Fruit fly (Drosophila melanogaster) whole organism, embryonic: ENCODE results near the gene Hr83.

Experiments
- Abd-B ChIP-seq: fragments of 200-800 bp; sonication (Bioruptor generic); optimal IDR thresholded peaks from 2 replicates; lab custom pipeline; 2018; ENCODE audit warnings: missing biosample characterization, mild to moderate bottlenecking, missing genetic modification characterization, moderate library complexity
- Ada2b ChIP-seq: fragments of 200-800 bp; sonication (Bioruptor generic); IDR thresholded peaks from 2 replicates; pipeline ENCODE4 v1.3.6; 2022; ENCODE audit warnings: missing biosample characterization, missing genetic modification characterization
- Antp ChIP-seq: fragments of 200-800 bp; sonication (Bioruptor generic); optimal IDR thresholded peaks from 3 replicates; lab custom pipeline; 2016; ENCODE audit warnings: missing biosample characterization, missing genetic modification characterization
- B-H2 ChIP-seq: fragments of 200-800 bp; sonication (Bioruptor generic); optimal IDR thresholded peaks from 2 replicates; lab custom pipeline; 2018; ENCODE audit warnings: missing biosample characterization, mild to moderate bottlenecking, missing genetic modification characterization
- Blimp-1 ChIP-seq: fragments of 200-800 bp; sonication (Bioruptor generic); optimal IDR thresholded peaks from 3 replicates; lab custom pipeline; 2018; ENCODE audit warnings: missing biosample characterization, missing genetic modification characterization, mild to moderate bottlenecking, moderate library complexity, missing genetic modification reagents
- CG1024 ChIP-seq: fragments of 200-800 bp; sonication (Bioruptor generic); IDR thresholded peaks from 2 replicates; pipeline ENCODE4 v1.3.6; 2022; ENCODE audit warnings: missing biosample characterization, missing genetic modification characterization
- CG10959 ChIP-seq: fragments of 200-800 bp; sonication (Bioruptor generic); IDR thresholded peaks from 2 replicates; pipeline ENCODE4 v1.3.6; 2022; ENCODE audit warnings: missing biosample characterization, missing genetic modification characterization
- CG11247 ChIP-seq: fragments of 200-800 bp; sonication (Bioruptor generic); IDR thresholded peaks from 2 replicates; pipeline ENCODE4 v1.3.6; 2022; ENCODE audit warnings: missing biosample characterization, missing genetic modification characterization
- CG13296 ChIP-seq: fragments of 200-800 bp; sonication (Bioruptor generic); optimal IDR thresholded peaks from 3 replicates; lab custom pipeline; 2018; ENCODE audit warnings: missing biosample characterization, mild to moderate bottlenecking, missing genetic modification characterization
- CG13624 ChIP-seq: fragments of 200-800 bp; sonication (Bioruptor generic); optimal IDR thresholded peaks from 2 replicates; lab custom pipeline; 2016; ENCODE audit warnings: missing biosample characterization, missing genetic modification characterization
- CG14014 ChIP-seq: fragments of 200-800 bp; sonication (Bioruptor generic); IDR thresholded peaks from 2 replicates; pipeline ENCODE4 v1.3.6; 2022; ENCODE audit warnings: missing biosample characterization, missing genetic modification characterization
- CG1603 ChIP-seq: fragments of 200-800 bp; sonication (Bioruptor generic); optimal IDR thresholded peaks from 2 replicates; lab custom pipeline; 2019; ENCODE audit warnings: missing biosample characterization, mild to moderate bottlenecking, missing genetic modification characterization, moderate library complexity
- CG16813 ChIP-seq: fragments of 200-800 bp; sonication (Bioruptor generic); IDR thresholded peaks from 3 replicates; pipeline ENCODE4 v1.3.6; 2022; ENCODE audit warnings: missing biosample characterization, missing genetic modification characterization; ENCODE audit not compliant: partially characterized antibody
- CG18476 ChIP-seq: fragments of 200-800 bp; sonication (Bioruptor generic); optimal IDR thresholded peaks from 2 replicates; lab custom pipeline; 2016; ENCODE audit warnings: missing biosample characterization, mild to moderate bottlenecking, missing genetic modification characterization
- CG2116 ChIP-seq: fragments of 200-800 bp; sonication (Bioruptor generic); optimal IDR thresholded peaks from 3 replicates; lab custom pipeline; 2018; ENCODE audit warnings: missing biosample characterization, mild to moderate bottlenecking, missing genetic modification characterization
- CG42726 ChIP-seq: fragments of 200-800 bp; sonication (Bioruptor generic); IDR thresholded peaks from 2 replicates; pipeline ENCODE4 v1.3.6; 2022; ENCODE audit warnings: missing biosample characterization, missing genetic modification characterization; ENCODE audit not compliant: partially characterized antibody
- CG4404 ChIP-seq: fragments of 200-800 bp; sonication (Bioruptor generic); IDR thresholded peaks from 2 replicates; pipeline ENCODE4 v1.3.6; 2022; ENCODE audit warnings: missing biosample characterization, missing genetic modification characterization
- CG4617 ChIP-seq: fragments of 200-800 bp; sonication (Bioruptor generic); optimal IDR thresholded peaks from 3 replicates; lab custom pipeline; 2016; ENCODE audit warnings: missing biosample characterization, missing genetic modification characterization, borderline replicate concordance
- CG5953 ChIP-seq: fragments of 200-800 bp; sonication (Bioruptor generic); IDR thresholded peaks from 2 replicates; pipeline ENCODE4 v1.3.6; 2022; ENCODE audit warnings: missing biosample characterization, missing genetic modification characterization
- CG6254 ChIP-seq: fragments of 200-800 bp; sonication (Bioruptor generic); optimal IDR thresholded peaks from 3 replicates; lab custom pipeline; 2017; ENCODE audit warnings: mild to moderate bottlenecking, missing biosample characterization, missing genetic modification reagents, missing genetic modification characterization
- CG6654 ChIP-seq: fragments of 200-800 bp; sonication (Bioruptor generic); optimal IDR thresholded peaks from 2 replicates; lab custom pipeline; 2017; ENCODE audit warnings: missing biosample characterization, mild to moderate bottlenecking, missing genetic modification characterization
- CG6791 ChIP-seq: fragments of 200-800 bp; sonication (Bioruptor generic); IDR thresholded peaks from 3 replicates; pipeline ENCODE4 v1.3.6; 2022; ENCODE audit warnings: missing biosample characterization, missing genetic modification characterization; ENCODE audit not compliant: partially characterized antibody
- CG7357 ChIP-seq: fragments of 200-800 bp; sonication (Bioruptor generic); IDR thresholded peaks from 3 replicates; pipeline ENCODE4 v1.3.6; 2022; ENCODE audit warnings: missing biosample characterization, missing genetic modification characterization
- Camta ChIP-seq: fragments of 200-800 bp; sonication (Bioruptor generic); optimal IDR thresholded peaks from 2 replicates; lab custom pipeline; 2016; ENCODE audit warnings: missing biosample characterization, missing genetic modification characterization
- CkIIα-i1 ChIP-seq: fragments of 200-800 bp; sonication (Bioruptor generic); IDR thresholded peaks from 2 replicates; pipeline ENCODE4 v1.3.6; 2022; ENCODE audit warnings: missing biosample characterization, missing genetic modification characterization
- Dad ChIP-seq: fragments of 200-800 bp; sonication (Bioruptor generic); optimal IDR thresholded peaks from 3 replicates; lab custom pipeline; 2016; ENCODE audit warnings: missing biosample characterization, missing genetic modification characterization
- Dref ChIP-seq: fragments of 200-800 bp; sonication (Bioruptor generic); IDR thresholded peaks from 2 replicates; pipeline ENCODE4 v1.3.6; 2022; ENCODE audit warnings: missing biosample characterization, missing genetic modification characterization
- E2f1 ChIP-seq: fragments of 200-800 bp; sonication (Bioruptor generic); IDR thresholded peaks from 2 replicates; pipeline ENCODE4 v1.3.6; 2022; ENCODE audit warnings: missing biosample characterization, missing genetic modification characterization
- Elba2 ChIP-seq: fragments of 200-800 bp; sonication (Bioruptor generic); optimal IDR thresholded peaks from 3 replicates; lab custom pipeline; 2016; ENCODE audit warnings: missing biosample characterization, missing genetic modification characterization
- Fer3 ChIP-seq: fragments of 200-800 bp; sonication (Bioruptor generic); optimal IDR thresholded peaks from 2 replicates; lab custom pipeline; 2018; ENCODE audit warnings: missing biosample characterization, mild to moderate bottlenecking, missing genetic modification characterization, moderate library complexity
- Hand ChIP-seq: fragments of 200-800 bp; sonication (Bioruptor generic); optimal IDR thresholded peaks from 2 replicates; lab custom pipeline; 2017; ENCODE audit warnings: mild to moderate bottlenecking, missing biosample characterization, missing genetic modification reagents, missing genetic modification characterization
- Jarid2 ChIP-seq: fragments of 200-800 bp; sonication (Bioruptor generic); optimal IDR thresholded peaks from 3 replicates; lab custom pipeline; 2017; ENCODE audit warnings: mild to moderate bottlenecking, missing biosample characterization, missing genetic modification reagents, missing genetic modification characterization
- MESR4 ChIP-seq: fragments of 200-800 bp; sonication (Bioruptor generic); optimal IDR thresholded peaks from 2 replicates; lab custom pipeline; 2018; ENCODE audit warnings: missing biosample characterization, mild to moderate bottlenecking, missing genetic modification characterization, moderate library complexity
- Med ChIP-seq: fragments of 200-800 bp; sonication (Bioruptor generic); peaks from one replicate; lab custom pipeline; 2016; ENCODE audit warnings: missing biosample characterization, missing genetic modification characterization, mild to moderate bottlenecking, inconsistent platforms, moderate library complexity
- Nf-YB ChIP-seq: fragments of 200-800 bp; sonication (Bioruptor generic); optimal IDR thresholded peaks from 3 replicates; lab custom pipeline; 2019; ENCODE audit warnings: missing biosample characterization, mild to moderate bottlenecking, missing genetic modification characterization, moderate library complexity
- Stat92E ChIP-seq, 3 experiments: fragments of >200 bp in 2 of 3; fragments of 200-800 bp in 1 of 3; sonication (Bioruptor generic) in 1 of 3; optimal IDR thresholded peaks; 2 replicates each; lab custom pipeline; 2017 to 2019; ENCODE audit warnings: missing biosample characterization in 3 of 3, missing genetic modification characterization in 3 of 3, mild to moderate bottlenecking in 1 of 3, moderate library complexity in 1 of 3
- amos ChIP-seq: fragments of 200-800 bp; sonication (Bioruptor generic); IDR thresholded peaks from 2 replicates; pipeline ENCODE4 v1.3.6; 2022; ENCODE audit warnings: missing biosample characterization, missing genetic modification characterization; ENCODE audit not compliant: partially characterized antibody
- ara ChIP-seq: fragments of 200-800 bp; sonication (Bioruptor generic); IDR thresholded peaks from 2 replicates; pipeline ENCODE4 v1.3.6; 2022; ENCODE audit warnings: missing biosample characterization, missing genetic modification characterization
- dan ChIP-seq: fragments of 200-800 bp; sonication (Bioruptor generic); IDR thresholded peaks from 2 replicates; pipeline ENCODE4 v1.3.6; 2022; ENCODE audit warnings: missing biosample characterization, missing genetic modification characterization
- fd102C ChIP-seq: fragments of 200-800 bp; sonication (Bioruptor generic); optimal IDR thresholded peaks from 2 replicates; lab custom pipeline; 2018; ENCODE audit warnings: missing biosample characterization, mild to moderate bottlenecking, missing genetic modification characterization, moderate library complexity
- fd96Cb ChIP-seq: fragments of 200-800 bp; sonication (Bioruptor generic); optimal IDR thresholded peaks from 2 replicates; lab custom pipeline; 2018; ENCODE audit warnings: missing biosample characterization, mild to moderate bottlenecking, missing genetic modification characterization, moderate library complexity
- fu2 ChIP-seq: fragments of 200-800 bp; sonication (Bioruptor generic); optimal IDR thresholded peaks from 2 replicates; lab custom pipeline; 2016; ENCODE audit warnings: missing biosample characterization, missing genetic modification characterization
- grau ChIP-seq: fragments of 200-800 bp; optimal IDR thresholded peaks from 3 replicates; lab custom pipeline; 2019; ENCODE audit warnings: missing biosample characterization, mild to moderate bottlenecking, missing genetic modification characterization, moderate library complexity
- lab ChIP-seq: fragments of 200-800 bp; sonication (Bioruptor generic); optimal IDR thresholded peaks from 3 replicates; lab custom pipeline; 2017; ENCODE audit warnings: missing biosample characterization, missing genetic modification characterization, mild to moderate bottlenecking, moderate library complexity, missing genetic modification reagents
- ro ChIP-seq: fragments of 200-800 bp; sonication (Bioruptor generic); IDR thresholded peaks from 2 replicates; pipeline ENCODE4 v1.3.6; 2022; ENCODE audit warnings: missing biosample characterization, missing genetic modification characterization
- row ChIP-seq: fragments of 200-800 bp; sonication (Bioruptor generic); IDR thresholded peaks from 3 replicates; pipeline ENCODE4 v1.3.6; 2022; ENCODE audit warnings: missing biosample characterization, missing genetic modification characterization
- schlank ChIP-seq: fragments of 200-800 bp; sonication (Bioruptor generic); optimal IDR thresholded peaks from 2 replicates; lab custom pipeline; 2018; ENCODE audit warnings: missing biosample characterization, mild to moderate bottlenecking, missing genetic modification characterization
- sqz ChIP-seq: fragments of 200-800 bp; sonication (Bioruptor generic); optimal IDR thresholded peaks from 3 replicates; lab custom pipeline; 2018; ENCODE audit warnings: missing biosample characterization, mild to moderate bottlenecking, missing genetic modification characterization
- twi ChIP-seq: fragments of 200-800 bp; optimal IDR thresholded peaks from 2 replicates; lab custom pipeline; 2019; ENCODE audit warnings: missing biosample characterization, mild to moderate bottlenecking, missing genetic modification characterization, moderate library complexity
- unc-4 ChIP-seq: fragments of 200-800 bp; sonication (Bioruptor generic); IDR thresholded peaks from 2 replicates; pipeline ENCODE4 v1.3.6; 2022; ENCODE audit warnings: missing biosample characterization, missing genetic modification characterization; ENCODE audit not compliant: partially characterized antibody
- vfl ChIP-seq: fragments of 200-800 bp; sonication (Bioruptor generic); optimal IDR thresholded peaks from 2 replicates; lab custom pipeline; 2016; ENCODE audit warnings: missing biosample characterization, missing genetic modification characterization
- yki ChIP-seq: fragments of >200 bp; optimal IDR thresholded peaks from 3 replicates; lab custom pipeline; 2018

The Hr83 gene

DNA sequence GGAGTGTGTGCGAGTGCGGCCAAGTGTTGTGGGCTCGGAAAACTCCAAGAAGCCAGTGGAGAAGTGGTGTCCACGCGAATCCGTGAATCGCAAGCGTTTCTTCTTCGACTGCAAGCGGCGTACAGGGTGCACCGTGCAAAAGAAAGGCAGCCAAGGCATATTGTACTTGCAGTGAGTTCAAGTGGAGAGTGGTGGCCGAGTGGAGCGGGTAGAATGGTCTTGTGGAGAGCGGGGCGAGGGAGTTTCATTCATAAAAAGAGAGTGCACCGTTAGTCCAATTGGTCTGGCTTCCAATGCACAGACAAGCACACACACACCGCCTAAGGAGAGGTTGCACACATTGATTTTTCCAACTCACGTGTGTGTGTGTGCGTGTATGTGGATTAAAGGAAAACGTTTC is 2.1 kb downstream of the Hr83 start (continued):
- TF ChIP-seq CG13296 (GFP tag; lab: Kevin White, UChicago): no peak
- TF ChIP-seq CG6791 (GFP tag; lab: Robert Waterston, UW): no peak
- TF ChIP-seq Fer3: no peak
- TF ChIP-seq fd96Cb (tag; lab: Kevin White, UChicago): no peak
- no peak for TF ChIP-seq E2f1 (GFP tag; lab: Robert Waterston, UW)
- TF ChIP-seq sqz: no peak
- TF ChIP-seq Blimp-1: no peak
- TF ChIP-seq Hand (GFP tag; lab: Kevin White, UChicago): no peak
- TF ChIP-seq fu2 (GFP tag; lab: Kevin White, UChicago): no peak
- no peak for TF ChIP-seq CG1024 (GFP tag; lab: Robert Waterston, UW)
- no peak for TF ChIP-seq ara (GFP tag; lab: Robert Waterston, UW)
- TF ChIP-seq Dad (GFP tag; lab: Kevin White, UChicago): no peak
- no peak for TF ChIP-seq CG14014
- TF ChIP-seq Jarid2 (GFP tag; lab: Kevin White, UChicago): no peak
- no peak for TF ChIP-seq CG10959 (GFP tag; lab: Robert Waterston, UW)
- no peak for TF ChIP-seq CG7357 (GFP tag; lab: Robert Waterston, UW)
- no peak for TF ChIP-seq CkIIα-i1 (GFP tag; lab: Robert Waterston, UW)
- no peak for TF ChIP-seq CG16813
- TF ChIP-seq CG4617 (GFP tag; lab: Kevin White, UChicago): peak; percentile 72
- no peak for TF ChIP-seq yki
- TF ChIP-seq lab (GFP tag; lab: Kevin White, UChicago): no peak
- peak; percentile 27 for TF ChIP-seq Med (GFP tag; lab: Kevin White, UChicago)
- no peak for TF ChIP-seq Stat92E (GFP tag; optimal IDR thresholded peaks at IDR 0.05; lab: Kevin White, UChicago)
- no peak for TF ChIP-seq CG42726
- no peak for TF ChIP-seq CG6654 (GFP tag; lab: Kevin White, UChicago)
- no peak for TF ChIP-seq grau (tag; lab: Kevin White, UChicago)
- no peak for TF ChIP-seq CG1603
- TF ChIP-seq Dref: no peak
- peak; percentile 51 for TF ChIP-seq MESR4 (GFP tag; lab: Kevin White, UChicago)
- no peak for TF ChIP-seq vfl (GFP tag; lab: Kevin White, UChicago)
- TF ChIP-seq B-H2: no peak
- no peak for TF ChIP-seq twi
- TF ChIP-seq Ada2b (GFP tag; lab: Robert Waterston, UW): no peak
- TF ChIP-seq Nf-YB (GFP tag; lab: Kevin White, UChicago): peak; percentile 21
- no peak for TF ChIP-seq Antp (GFP tag; lab: Kevin White, UChicago)
- TF ChIP-seq Abd-B (GFP tag; lab: Kevin White, UChicago): no peak
- TF ChIP-seq amos (GFP tag; lab: Robert Waterston, UW): no peak
- no peak for TF ChIP-seq CG4404
- no peak for TF ChIP-seq Camta (GFP tag; lab: Kevin White, UChicago)
- TF ChIP-seq unc-4 (GFP tag; lab: Robert Waterston, UW): no peak
- no peak for TF ChIP-seq fd102C (GFP tag; lab: Kevin White, UChicago)
- no peak for TF ChIP-seq CG2116
- no peak for TF ChIP-seq CG5953 (GFP tag; lab: Robert Waterston, UW)
- TF ChIP-seq CG6254 (GFP tag; lab: Kevin White, UChicago): peak; percentile 100
- no peak for TF ChIP-seq schlank (tag; lab: Kevin White, UChicago)
- no peak for TF ChIP-seq CG18476 (GFP tag; lab: Kevin White, UChicago)
- TF ChIP-seq ro: no peak
- TF ChIP-seq CG13624: no peak
- TF ChIP-seq row (GFP tag; lab: Robert Waterston, UW): no peak
- TF ChIP-seq CG11247 (GFP tag; lab: Robert Waterston, UW): no peak
- TF ChIP-seq dan: no peak
- TF ChIP-seq Elba2 (GFP tag; lab: Kevin White, UChicago): peak; percentile 56
